Fruit fly (Drosophila melanogaster): Measurements from ENCODE around the gene mtrm.

mtrm gene

DNA sequence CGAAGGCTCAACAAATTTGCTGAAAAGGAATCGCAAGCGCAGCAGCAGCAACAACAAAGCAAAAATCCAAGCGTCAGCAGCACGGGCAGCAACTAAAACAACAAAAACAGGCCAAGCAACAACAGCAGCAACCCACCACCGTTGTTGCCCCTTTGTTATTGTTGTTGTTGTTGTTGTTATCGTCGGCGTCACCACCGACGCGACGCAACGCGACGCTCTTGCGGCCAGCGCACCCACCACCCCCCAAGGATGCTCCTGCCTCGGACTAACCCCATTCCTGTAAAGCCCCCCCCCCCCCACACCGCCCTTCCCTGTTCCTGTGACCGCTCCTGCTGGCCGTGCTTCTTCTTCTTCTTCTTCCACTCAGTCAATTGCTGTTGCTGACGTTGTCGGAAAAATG, 37.9 kb downstream of the mtrm start (continued):
- no peak for TF ChIP-seq Hand (GFP tag; optimal IDR thresholded peaks at IDR 0.05)
- TF ChIP-seq Atf3 (GFP tag; optimal IDR thresholded peaks at IDR 0.05): no peak
- no peak for TF ChIP-seq sob (GFP tag; IDR thresholded peaks at IDR 0.05)
- no peak for TF ChIP-seq vfl (GFP tag; optimal IDR thresholded peaks at IDR 0.05)
- TF ChIP-seq rib (GFP tag; IDR thresholded peaks at IDR 0.05): no peak
- TF ChIP-seq caup (GFP tag; optimal IDR thresholded peaks at IDR 0.05; ENCODE audit: severe bottlenecking): no peak

DNA sequence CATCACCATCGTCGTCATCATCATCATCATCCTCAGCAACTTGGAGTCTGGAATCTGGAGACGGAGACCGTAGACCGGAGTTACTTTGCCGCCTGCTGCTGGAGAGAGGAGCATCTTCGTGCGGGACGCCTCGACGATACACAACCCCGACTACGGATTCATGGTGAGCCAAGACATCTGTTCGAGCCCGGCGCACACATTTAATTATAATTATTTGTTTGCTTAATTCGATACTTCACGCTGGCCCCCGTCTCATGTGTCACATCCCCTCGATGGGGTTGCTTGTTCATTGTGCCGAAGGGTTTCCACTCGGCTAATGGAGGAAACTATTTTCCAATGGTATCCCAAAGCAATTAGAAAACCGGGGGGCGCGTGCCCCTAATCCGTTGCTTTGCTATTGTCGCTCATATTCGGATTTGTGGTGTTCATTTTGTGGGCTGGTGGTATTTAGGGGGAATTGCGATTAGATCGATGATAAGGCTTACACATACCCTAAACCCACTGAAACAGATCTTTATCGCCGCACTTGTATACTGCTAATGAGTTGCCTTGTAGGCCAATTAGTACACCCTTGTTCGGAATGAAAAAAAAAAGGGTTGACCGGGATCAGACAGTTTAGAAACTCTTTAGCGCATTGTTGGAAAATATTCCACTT, 39.3 kb downstream of the mtrm start:
- TF ChIP-seq sna (GFP tag; IDR thresholded peaks at IDR 0.05; ENCODE audit: partially characterized antibody) (no peak), Gsc (GFP tag; IDR thresholded peaks at IDR 0.05) (no peak), pfk (GFP tag; optimal IDR thresholded peaks at IDR 0.05) (no peak), twi (tag; optimal IDR thresholded peaks at IDR 0.05) (peak; percentile 38), Spps (tag; optimal IDR thresholded peaks at IDR 0.05) (no peak), yki (optimal IDR thresholded peaks at IDR 0.05) (no peak), CG2678 (tag; optimal IDR thresholded peaks at IDR 0.05) (no peak), Deaf1 (tag; optimal IDR thresholded peaks at IDR 0.05) (peak; percentile 4), sc (optimal IDR thresholded peaks at IDR 0.05) (no peak), sc (GFP tag; optimal IDR thresholded peaks at IDR 0.05) (no peak), Kr (GFP tag; optimal IDR thresholded peaks at IDR 0.05) (peak; percentile 41), grn (GFP tag; optimal IDR thresholded peaks at IDR 0.05) (peak; percentile 93), chinmo (GFP tag; IDR thresholded peaks at IDR 0.05; ENCODE audit: partially characterized antibody) (peak; percentile 14; the same call in 1 of the 4 replicates), BtbVII (GFP tag; optimal IDR thresholded peaks at IDR 0.05) (no peak), Vsx1 (GFP tag; optimal IDR thresholded peaks at IDR 0.05) (peak; percentile 90), CG14441 (GFP tag; IDR thresholded peaks at IDR 0.05) (no peak), exex (tag; optimal IDR thresholded peaks at IDR 0.05) (peak; percentile 89), nerfin-2 (GFP tag; IDR thresholded peaks at IDR 0.05; ENCODE audit: partially characterized antibody) (no peak), lov (optimal IDR thresholded peaks at IDR 0.05) (no peak), lov (GFP tag; IDR thresholded peaks at IDR 0.05) (0 out of 3 replicates have a peak, but pooled peaks have one; percentile 44), CG2199 (GFP tag; IDR thresholded peaks at IDR 0.05) (0 out of 3 replicates have a peak, but pooled peaks have one; percentile 47), CG7745 (tag; optimal IDR thresholded peaks at IDR 0.05) (peak; percentile 71), row (GFP tag; IDR thresholded peaks at IDR 0.05) (no peak), tio (GFP tag; optimal IDR thresholded peaks at IDR 0.05) (no peak), pros (GFP tag; optimal IDR thresholded peaks at IDR 0.05) (peak; percentile 54), CG18599 (GFP tag; optimal IDR thresholded peaks at IDR 0.05) (peak; percentile 1), Med (GFP tag) (peak; percentile 17), rib (GFP tag; IDR thresholded peaks at IDR 0.05) (no peak), sug (tag; optimal IDR thresholded peaks at IDR 0.05) (peak; percentile 61), ewg (GFP tag; optimal IDR thresholded peaks at IDR 0.05) (no peak), CG12769 (tag; optimal IDR thresholded peaks at IDR 0.05) (peak; percentile 1), CG4360 (GFP tag; IDR thresholded peaks at IDR 0.05) (peak; percentile 4; the same call in 1 of the 2 replicates), da (GFP tag; optimal IDR thresholded peaks at IDR 0.05) (no peak), Opbp (GFP tag; IDR thresholded peaks at IDR 0.05; ENCODE audit: partially characterized antibody) (no peak), Hey (tag; optimal IDR thresholded peaks at IDR 0.05) (peak; percentile 94), sd (tag; optimal IDR thresholded peaks at IDR 0.05) (peak; percentile 63), oc (tag; optimal IDR thresholded peaks at IDR 0.05) (peak; percentile 9), Eip74EF (GFP tag; optimal IDR thresholded peaks at IDR 0.05) (no peak)
